Worm (Caenorhabditis elegans) whole organism, mixed stage, embryonic: ENCODE data around the gene F13D12.3.
A peak's percentile ranks its signal among the peaks of the same experiment; 100 is the strongest.

Experiments used
- M03D4.4 ChIP-seq: sonication (generic microtip); optimal IDR thresholded peaks from 2 replicates; lab custom pipeline; 2017; ENCODE audit warnings: mild to moderate bottlenecking, missing genetic modification characterization, missing compliant biosample characterization
- bed-3 ChIP-seq: fragments of 200-800 bp; sonication (Bioruptor generic); optimal IDR thresholded peaks from 3 replicates; lab custom pipeline; 2018; ENCODE audit warnings: mild to moderate bottlenecking, missing genetic modification characterization, moderate library complexity, missing compliant biosample characterization
- blmp-1 ChIP-seq: fragments of 150-350 bp; optimal IDR thresholded peaks from 2 replicates; lab custom pipeline; 2014; ENCODE audit warnings: missing biosample characterization, missing genetic modification characterization
- ceh-39 ChIP-seq: fragments of 150-350 bp; optimal IDR thresholded peaks from 2 replicates; lab custom pipeline; 2014; ENCODE audit warnings: missing biosample characterization, missing genetic modification characterization
- ceh-43 ChIP-seq: fragments of 200-800 bp; sonication (Bioruptor generic); optimal IDR thresholded peaks from 2 replicates; lab custom pipeline; 2018; ENCODE audit warnings: mild to moderate bottlenecking, missing genetic modification characterization, moderate library complexity, missing compliant biosample characterization
- ceh-83 ChIP-seq: fragments of 200-800 bp; sonication (Bioruptor generic); optimal IDR thresholded peaks from 2 replicates; lab custom pipeline; 2018; ENCODE audit warnings: mild to moderate bottlenecking, missing genetic modification characterization, missing compliant biosample characterization
- ces-1 ChIP-seq: fragments of 150-350 bp; optimal IDR thresholded peaks from 2 replicates; lab custom pipeline; 2014; ENCODE audit warnings: missing biosample characterization, missing genetic modification reagents, missing genetic modification characterization
- cnd-1 ChIP-seq: fragments of 200-800 bp; sonication (Bioruptor generic); optimal IDR thresholded peaks from 2 replicates; lab custom pipeline; 2018; ENCODE audit warnings: mild to moderate bottlenecking, missing genetic modification characterization, missing compliant biosample characterization
- drap-1 ChIP-seq: fragments of 200-800 bp; sonication (Bioruptor generic); optimal IDR thresholded peaks from 3 replicates; lab custom pipeline; 2018; ENCODE audit warnings: mild to moderate bottlenecking, missing genetic modification characterization, missing compliant biosample characterization
- elt-1 ChIP-seq: sonication (generic microtip); optimal IDR thresholded peaks from 2 replicates; lab custom pipeline; 2017; ENCODE audit warnings: missing genetic modification characterization, mild to moderate bottlenecking, missing compliant biosample characterization, antibody characterized with exemption, moderate library complexity, borderline replicate concordance; ENCODE audit not compliant: insufficient read depth
- elt-3 ChIP-seq: fragments of 150-350 bp; optimal IDR thresholded peaks from 2 replicates; lab custom pipeline; 2014; ENCODE audit warnings: missing biosample characterization, missing genetic modification characterization
- flh-1 ChIP-seq: fragments of 200-800 bp; sonication (Bioruptor generic); optimal IDR thresholded peaks from 2 replicates; lab custom pipeline; 2018; ENCODE audit warnings: mild to moderate bottlenecking, missing genetic modification characterization, moderate library complexity, missing compliant biosample characterization
- ham-2 ChIP-seq: fragments of 200-800 bp; sonication (Bioruptor generic); optimal IDR thresholded peaks from 2 replicates; lab custom pipeline; 2018; ENCODE audit warnings: mild to moderate bottlenecking, missing genetic modification characterization, missing compliant biosample characterization
- hlh-1 ChIP-seq: fragments of 150-350 bp; optimal IDR thresholded peaks from 2 replicates; lab custom pipeline; 2014; ENCODE audit warnings: missing biosample characterization, missing genetic modification reagents, missing genetic modification characterization
- lin-13 ChIP-seq: fragments of 150-350 bp; optimal IDR thresholded peaks from 2 replicates; lab custom pipeline; 2014; ENCODE audit warnings: missing biosample characterization, missing genetic modification characterization
- lin-32 ChIP-seq: fragments of 200-800 bp; sonication (Bioruptor generic); optimal IDR thresholded peaks from 2 replicates; lab custom pipeline; 2018; ENCODE audit warnings: mild to moderate bottlenecking, missing genetic modification characterization, missing compliant biosample characterization
- lsy-2 ChIP-seq: fragments of 150-350 bp; optimal IDR thresholded peaks from 2 replicates; lab custom pipeline; 2014; ENCODE audit warnings: missing biosample characterization, missing genetic modification characterization
- mab-5 ChIP-seq: fragments of 150-350 bp; optimal IDR thresholded peaks from 2 replicates; lab custom pipeline; 2014; ENCODE audit warnings: missing biosample characterization, missing genetic modification characterization
- mep-1 ChIP-seq: fragments of 150-350 bp; optimal IDR thresholded peaks from 2 replicates; lab custom pipeline; 2017; ENCODE audit warnings: missing biosample characterization, missing genetic modification reagents, missing genetic modification characterization, inconsistent platforms
- mls-2 ChIP-seq: sonication (generic microtip); optimal IDR thresholded peaks from 2 replicates; lab custom pipeline; 2016; ENCODE audit warnings: mild to moderate bottlenecking, missing genetic modification characterization, moderate library complexity, missing compliant biosample characterization
- nhr-12 ChIP-seq: fragments of 150-350 bp; optimal IDR thresholded peaks from 2 replicates; lab custom pipeline; 2014; ENCODE audit warnings: missing biosample characterization, missing genetic modification characterization
- nhr-2 ChIP-seq: fragments of 150-350 bp; optimal IDR thresholded peaks from 2 replicates; lab custom pipeline; 2014; ENCODE audit warnings: missing biosample characterization, missing genetic modification characterization
- nhr-237 ChIP-seq: fragments of 150-350 bp; optimal IDR thresholded peaks from 2 replicates; lab custom pipeline; 2014; ENCODE audit warnings: missing biosample characterization, missing genetic modification characterization
- nhr-28 ChIP-seq: fragments of 150-350 bp; optimal IDR thresholded peaks from 2 replicates; lab custom pipeline; 2014; ENCODE audit warnings: missing biosample characterization, missing genetic modification characterization
- nhr-76 ChIP-seq: sonication (generic microtip); optimal IDR thresholded peaks from 2 replicates; lab custom pipeline; 2017; ENCODE audit warnings: missing biosample characterization, missing genetic modification characterization
- pha-4 ChIP-seq: fragments of 150-350 bp; optimal IDR thresholded peaks from 2 replicates; lab custom pipeline; 2018; ENCODE audit warnings: missing biosample characterization, missing genetic modification reagents, missing genetic modification characterization
- sem-2 ChIP-seq: fragments of 200-800 bp; sonication (Bioruptor generic); optimal IDR thresholded peaks from 2 replicates; lab custom pipeline; 2018; ENCODE audit warnings: mild to moderate bottlenecking, missing genetic modification characterization, missing compliant biosample characterization
- snpc-4 ChIP-seq: fragments of 150-350 bp; optimal IDR thresholded peaks from 2 replicates; lab custom pipeline; 2014; ENCODE audit warnings: missing biosample characterization, missing genetic modification characterization
- sptf-1 ChIP-seq: sonication (generic microtip); optimal IDR thresholded peaks from 2 replicates; lab custom pipeline; 2017; ENCODE audit warnings: mild to moderate bottlenecking, missing genetic modification characterization, moderate library complexity, missing compliant biosample characterization
- tbx-8 ChIP-seq: fragments of 200-800 bp; sonication (Bioruptor generic); optimal IDR thresholded peaks from 2 replicates; lab custom pipeline; 2018; ENCODE audit warnings: mild to moderate bottlenecking, missing genetic modification characterization, moderate library complexity, missing compliant biosample characterization
- unc-120 ChIP-seq: sonication (generic microtip); optimal IDR thresholded peaks from 2 replicates; lab custom pipeline; 2017; ENCODE audit warnings: missing genetic modification characterization, missing compliant biosample characterization; ENCODE audit not compliant: poor library complexity, severe bottlenecking
- unc-39 ChIP-seq: fragments of 150-350 bp; optimal IDR thresholded peaks from 2 replicates; lab custom pipeline; 2014; ENCODE audit warnings: missing biosample characterization, missing genetic modification characterization
- unc-62 ChIP-seq: fragments of 150-350 bp; optimal IDR thresholded peaks from 2 replicates; lab custom pipeline; 2014; ENCODE audit warnings: missing biosample characterization, missing genetic modification reagents, missing genetic modification characterization
- zip-8 ChIP-seq: fragments of 150-350 bp; optimal IDR thresholded peaks from 2 replicates; lab custom pipeline; 2014; ENCODE audit warnings: missing biosample characterization, missing genetic modification characterization
- ztf-11 ChIP-seq: fragments of 150-350 bp; optimal IDR thresholded peaks from 2 replicates; lab custom pipeline; 2014; ENCODE audit warnings: missing biosample characterization, missing genetic modification characterization

The F13D12.3 gene

ce11 chrII:11747889-11748288 is 27.7 kb downstream of the F13D12.3 start:
- TF ChIP-seq ceh-39 (no peak), sem-2 (no peak), unc-62 (no peak), elt-3 (tag; lab: Kevin White, UChicago) (no peak), ceh-43 (GFP tag; lab: Kevin White, UChicago) (peak; percentile 17), ces-1 (GFP tag; lab: Kevin White, UChicago) (peak; percentile 59), mep-1 (tag; lab: Kevin White, UChicago) (peak; percentile 10), mls-2 (tag; lab: Kevin White, UChicago) (no peak), lsy-2 (tag; lab: Kevin White, UChicago) (peak; percentile 93), M03D4.4 (tag; lab: Kevin White, UChicago) (no peak), blmp-1 (tag; lab: Kevin White, UChicago) (no peak)

ce11 chrII:11748494-11748893 is 28.3 kb downstream of the F13D12.3 start, which contains the start of the genes F44E5.17 and gpb-1:
Gene F44E5.17 (minus strand): TSS chrII:11748594.
Gene gpb-1 (minus strand): TSS chrII:11748611.
- TF ChIP-seq unc-120 (tag; lab: Kevin White, UChicago) (no peak), bed-3 (GFP tag; lab: Kevin White, UChicago) (no peak), hlh-1 (tag; lab: Kevin White, UChicago) (no peak), pha-4 (no peak), ceh-43 (GFP tag; lab: Kevin White, UChicago) (no peak), ces-1 (GFP tag; lab: Kevin White, UChicago) (no peak), ceh-39 (no peak), cnd-1 (tag; lab: Kevin White, UChicago) (no peak), lin-32 (no peak), nhr-76 (no peak), nhr-237 (no peak), drap-1 (GFP tag; lab: Kevin White, UChicago) (no peak), snpc-4 (no peak), zip-8 (tag; lab: Kevin White, UChicago) (no peak), sem-2 (no peak), flh-1 (GFP tag; lab: Kevin White, UChicago) (no peak), nhr-2 (tag; lab: Kevin White, UChicago) (no peak), mab-5 (tag; lab: Kevin White, UChicago) (no peak), ham-2 (GFP tag; lab: Kevin White, UChicago) (no peak), sptf-1 (tag; lab: Kevin White, UChicago) (no peak)

ce11 chrII:11749490-11750172 is 29.4 kb downstream of the F13D12.3 start:
- peak; percentile 51 for TF ChIP-seq tbx-8 (GFP tag; lab: Kevin White, UChicago)
- TF ChIP-seq drap-1 (GFP tag; lab: Kevin White, UChicago): peak; percentile 78
- peak; percentile 54 for TF ChIP-seq lin-13
- no peak for TF ChIP-seq elt-3 (tag; lab: Kevin White, UChicago)
- TF ChIP-seq ces-1 (GFP tag; lab: Kevin White, UChicago): peak; percentile 42
- no peak for TF ChIP-seq ceh-43 (GFP tag; lab: Kevin White, UChicago)
- peak; percentile 31 for TF ChIP-seq ceh-39
- TF ChIP-seq ham-2 (GFP tag; lab: Kevin White, UChicago): peak; percentile 99
- peak; percentile 58 for TF ChIP-seq sptf-1 (tag; lab: Kevin White, UChicago)
- no peak for TF ChIP-seq blmp-1 (tag; lab: Kevin White, UChicago)
- peak; percentile 32 for TF ChIP-seq flh-1 (GFP tag; lab: Kevin White, UChicago)
- TF ChIP-seq bed-3 (GFP tag; lab: Kevin White, UChicago): no peak
- no peak for TF ChIP-seq nhr-76
- no peak for TF ChIP-seq zip-8 (tag; lab: Kevin White, UChicago)
- TF ChIP-seq hlh-1 (tag; lab: Kevin White, UChicago): peak; percentile 76
- no peak for TF ChIP-seq sem-2
- TF ChIP-seq pha-4: peak; percentile 74
- TF ChIP-seq mls-2 (tag; lab: Kevin White, UChicago): peak; percentile 65
- TF ChIP-seq unc-62: peak; percentile 71
- peak; percentile 35 for TF ChIP-seq nhr-237
- TF ChIP-seq nhr-2 (tag; lab: Kevin White, UChicago): peak; percentile 22
- TF ChIP-seq M03D4.4 (tag; lab: Kevin White, UChicago): peak; percentile 83
- no peak for TF ChIP-seq nhr-12 (tag; lab: Kevin White, UChicago)
- no peak for TF ChIP-seq snpc-4
- peak; percentile 74 for TF ChIP-seq ceh-83
- no peak for TF ChIP-seq mab-5 (tag; lab: Kevin White, UChicago)
- TF ChIP-seq lsy-2 (tag; lab: Kevin White, UChicago): peak; percentile 67
- TF ChIP-seq mep-1 (tag; lab: Kevin White, UChicago): peak; percentile 65
- TF ChIP-seq cnd-1 (tag; lab: Kevin White, UChicago): peak; percentile 29
- peak; percentile 36 for TF ChIP-seq lin-32
- TF ChIP-seq unc-39 (tag; lab: Kevin White, UChicago): peak; percentile 9
- peak; percentile 99 for TF ChIP-seq unc-120 (tag; lab: Kevin White, UChicago)
- TF ChIP-seq nhr-28 (tag; lab: Kevin White, UChicago): no peak
- no peak for TF ChIP-seq ztf-11 (tag; lab: Kevin White, UChicago)
- no peak for TF ChIP-seq elt-1 (tag; lab: Kevin White, UChicago)
